Worm (Caenorhabditis elegans): Measurements from ENCODE around the gene hhat-2.

ce11 chrIV:14825379-14825778 lies 3.5 kb downstream of the hhat-2 start, which contains the start of gene rps-18:
- TF ChIP-seq nhr-12 (tag; optimal IDR thresholded peaks at IDR 0.05), result no peak
- no peak for TF ChIP-seq fos-1 (tag; optimal IDR thresholded peaks at IDR 0.05)
- no peak for TF ChIP-seq nhr-11 (tag; optimal IDR thresholded peaks at IDR 0.05)
- no peak for TF ChIP-seq nhr-76 (tag; optimal IDR thresholded peaks at IDR 0.05)
- TF ChIP-seq lin-35 (GFP tag; optimal IDR thresholded peaks at IDR 0.05), result no peak
- TF ChIP-seq nhr-85 (tag), result no peak
- no peak for TF ChIP-seq zip-4 (GFP tag; optimal IDR thresholded peaks at IDR 0.05)
- TF ChIP-seq lin-13 (GFP tag; optimal IDR thresholded peaks at IDR 0.05), result no peak
- TF ChIP-seq ces-1 (GFP tag; optimal IDR thresholded peaks at IDR 0.05), result no peak
- TF ChIP-seq aha-1 (tag; optimal IDR thresholded peaks at IDR 0.05), result no peak
- no peak for TF ChIP-seq egl-27 (tag; optimal IDR thresholded peaks at IDR 0.05)
- no peak for TF ChIP-seq mdl-1 (tag; optimal IDR thresholded peaks at IDR 0.05)
- TF ChIP-seq elt-3 (tag; optimal IDR thresholded peaks at IDR 0.05), result no peak
- TF ChIP-seq egl-13 (tag; optimal IDR thresholded peaks at IDR 0.05), result no peak
